Fruit fly (Drosophila melanogaster) whole organism, embryonic: ENCODE data around the gene CG33795.

Source experiments
- Aef1 ChIP-seq: fragments of 200-800 bp; sonication (Bioruptor generic); IDR thresholded peaks from 3 replicates; pipeline ENCODE4 v1.3.6; 2022; ENCODE audit warnings: missing biosample characterization, missing genetic modification characterization
- Atf6 ChIP-seq: fragments of 200-800 bp; sonication (Bioruptor generic); IDR thresholded peaks from 2 replicates; pipeline ENCODE4 v1.3.6; 2022; ENCODE audit warnings: missing biosample characterization, missing genetic modification characterization
- BtbVII ChIP-seq: fragments of 200-800 bp; sonication (Bioruptor generic); optimal IDR thresholded peaks from 3 replicates; lab custom pipeline; 2017; ENCODE audit warnings: missing biosample characterization, mild to moderate bottlenecking, missing genetic modification characterization
- C15 ChIP-seq: fragments of 200-800 bp; sonication (Bioruptor generic); IDR thresholded peaks from 3 replicates; pipeline ENCODE4 v1.3.6; 2022; ENCODE audit warnings: missing biosample characterization, missing genetic modification characterization
- CG1024 ChIP-seq: fragments of 200-800 bp; sonication (Bioruptor generic); IDR thresholded peaks from 2 replicates; pipeline ENCODE4 v1.3.6; 2022; ENCODE audit warnings: missing biosample characterization, missing genetic modification characterization
- CG10366 ChIP-seq: fragments of 200-800 bp; sonication (Bioruptor generic); IDR thresholded peaks from 2 replicates; pipeline ENCODE4 v1.3.6; 2022; ENCODE audit warnings: missing biosample characterization, missing genetic modification characterization
- CG10462 ChIP-seq: fragments of 200-800 bp; sonication (Bioruptor generic); optimal IDR thresholded peaks from 2 replicates; lab custom pipeline; 2016; ENCODE audit warnings: missing biosample characterization, missing genetic modification characterization
- CG16863 ChIP-seq: fragments of 200-800 bp; sonication (Bioruptor generic); optimal IDR thresholded peaks from 3 replicates; lab custom pipeline; 2016; ENCODE audit warnings: missing biosample characterization, missing genetic modification characterization
- CG17361 ChIP-seq: fragments of 200-800 bp; sonication (Bioruptor generic); IDR thresholded peaks from 3 replicates; pipeline ENCODE4 v1.3.6; 2022; ENCODE audit warnings: missing biosample characterization, missing genetic modification characterization
- CG2678 ChIP-seq: fragments of 200-800 bp; sonication (Bioruptor generic); optimal IDR thresholded peaks from 3 replicates; lab custom pipeline; 2019; ENCODE audit warnings: missing biosample characterization, mild to moderate bottlenecking, missing genetic modification characterization, moderate library complexity
- CG2875 ChIP-seq: fragments of 200-800 bp; sonication (Bioruptor generic); optimal IDR thresholded peaks from 2 replicates; lab custom pipeline; 2017; ENCODE audit warnings: missing biosample characterization, mild to moderate bottlenecking, missing genetic modification characterization, missing genetic modification reagents
- CG2889 ChIP-seq: fragments of 200-800 bp; sonication (Bioruptor generic); IDR thresholded peaks from 3 replicates; pipeline ENCODE4 v1.3.6; 2022; ENCODE audit warnings: missing biosample characterization, missing genetic modification characterization
- CG30020 ChIP-seq: fragments of 200-800 bp; optimal IDR thresholded peaks from 2 replicates; lab custom pipeline; 2019; ENCODE audit warnings: missing biosample characterization, mild to moderate bottlenecking, missing genetic modification characterization, moderate library complexity
- CG31365 ChIP-seq: fragments of 200-800 bp; sonication (Bioruptor generic); optimal IDR thresholded peaks from 2 replicates; lab custom pipeline; 2018; ENCODE audit warnings: missing biosample characterization, mild to moderate bottlenecking, missing genetic modification characterization
- CG32532 ChIP-seq: fragments of 200-800 bp; sonication (Bioruptor generic); IDR thresholded peaks from 2 replicates; pipeline ENCODE4 v1.3.6; 2022; ENCODE audit warnings: missing biosample characterization, missing genetic modification characterization
- CG32772 ChIP-seq: fragments of 200-800 bp; sonication (Bioruptor generic); IDR thresholded peaks from 2 replicates; pipeline ENCODE4 v1.3.6; 2022; ENCODE audit warnings: missing biosample characterization, missing genetic modification characterization
- CG34224 ChIP-seq: fragments of 200-800 bp; sonication (Bioruptor generic); IDR thresholded peaks from 3 replicates; pipeline ENCODE4 v1.3.6; 2022; ENCODE audit warnings: missing biosample characterization, missing genetic modification characterization; ENCODE audit not compliant: partially characterized antibody
- CG6272 ChIP-seq: fragments of 200-800 bp; sonication (Bioruptor generic); IDR thresholded peaks from 2 replicates; pipeline ENCODE4 v1.3.6; 2022; ENCODE audit warnings: missing biosample characterization, missing genetic modification characterization
- CG6791 ChIP-seq: fragments of 200-800 bp; sonication (Bioruptor generic); IDR thresholded peaks from 3 replicates; pipeline ENCODE4 v1.3.6; 2022; ENCODE audit warnings: missing biosample characterization, missing genetic modification characterization; ENCODE audit not compliant: partially characterized antibody
- CG7839 ChIP-seq: fragments of 200-800 bp; sonication (Bioruptor generic); optimal IDR thresholded peaks from 3 replicates; lab custom pipeline; 2018; ENCODE audit warnings: missing biosample characterization, mild to moderate bottlenecking, missing genetic modification characterization, moderate library complexity
- CG8388 ChIP-seq: fragments of 200-800 bp; sonication (Bioruptor generic); optimal IDR thresholded peaks from 2 replicates; lab custom pipeline; 2019; ENCODE audit warnings: missing biosample characterization, mild to moderate bottlenecking, missing genetic modification characterization, moderate library complexity
- CG8478 ChIP-seq: fragments of >200 bp; optimal IDR thresholded peaks from 2 replicates; lab custom pipeline; 2018
- CG9215 ChIP-seq: fragments of 200-800 bp; sonication (Bioruptor generic); IDR thresholded peaks from 2 replicates; pipeline ENCODE4 v1.3.6; 2022; ENCODE audit warnings: missing biosample characterization, missing genetic modification characterization
- Chrac-16 ChIP-seq: fragments of 200-800 bp; sonication (Bioruptor generic); optimal IDR thresholded peaks from 3 replicates; lab custom pipeline; 2016; ENCODE audit warnings: missing biosample characterization, missing genetic modification characterization
- Dip2 ChIP-seq: fragments of 200-800 bp; sonication (Bioruptor generic); IDR thresholded peaks from 2 replicates; pipeline ENCODE4 v1.3.6; 2022; ENCODE audit warnings: missing biosample characterization, missing genetic modification characterization
- Dp ChIP-seq: fragments of 200-800 bp; sonication (Bioruptor generic); optimal IDR thresholded peaks from 2 replicates; lab custom pipeline; 2018; ENCODE audit warnings: missing biosample characterization, mild to moderate bottlenecking, missing genetic modification characterization, moderate library complexity
- ERR ChIP-seq: fragments of 200-800 bp; sonication (Bioruptor generic); optimal IDR thresholded peaks from 2 replicates; lab custom pipeline; 2016; ENCODE audit warnings: missing biosample characterization, missing genetic modification characterization
- Gug ChIP-seq: fragments of 200-800 bp; sonication (Bioruptor generic); IDR thresholded peaks from 4 replicates; pipeline ENCODE4 v1.3.6; 2022; ENCODE audit warnings: missing biosample characterization, missing genetic modification characterization
- H2.0 ChIP-seq: fragments of 200-800 bp; sonication (Bioruptor generic); IDR thresholded peaks from 2 replicates; pipeline ENCODE4 v1.3.6; 2022; ENCODE audit warnings: missing biosample characterization, missing genetic modification characterization
- Hr3 ChIP-seq: fragments of 200-800 bp; sonication (Bioruptor generic); optimal IDR thresholded peaks from 3 replicates; lab custom pipeline; 2016; ENCODE audit warnings: missing biosample characterization, missing genetic modification characterization
- Max ChIP-seq: fragments of 200-800 bp; sonication (Bioruptor generic); optimal IDR thresholded peaks from 2 replicates; lab custom pipeline; 2016; ENCODE audit warnings: missing biosample characterization, mild to moderate bottlenecking, missing genetic modification characterization
- Myb ChIP-seq: fragments of 200-800 bp; sonication (Bioruptor generic); optimal IDR thresholded peaks from 2 replicates; lab custom pipeline; 2016; ENCODE audit warnings: missing biosample characterization, missing genetic modification characterization
- NC2α ChIP-seq: fragments of 200-800 bp; sonication (Bioruptor generic); optimal IDR thresholded peaks from 2 replicates; lab custom pipeline; 2016; ENCODE audit warnings: missing biosample characterization, missing genetic modification characterization
- NFAT ChIP-seq: fragments of 200-800 bp; sonication (Bioruptor generic); IDR thresholded peaks from 2 replicates; pipeline ENCODE4 v1.3.6; 2022; ENCODE audit warnings: missing biosample characterization, missing genetic modification characterization
- PHDP ChIP-seq: fragments of 200-800 bp; sonication (Bioruptor generic); optimal IDR thresholded peaks from 3 replicates; lab custom pipeline; 2018; ENCODE audit warnings: missing biosample characterization, mild to moderate bottlenecking, missing genetic modification characterization, moderate library complexity
- Xrp1 ChIP-seq: fragments of 200-800 bp; sonication (Bioruptor generic); IDR thresholded peaks from 2 replicates; pipeline ENCODE4 v1.3.6; 2022; ENCODE audit warnings: missing biosample characterization, missing genetic modification characterization
- amos ChIP-seq: fragments of 200-800 bp; sonication (Bioruptor generic); IDR thresholded peaks from 2 replicates; pipeline ENCODE4 v1.3.6; 2022; ENCODE audit warnings: missing biosample characterization, missing genetic modification characterization; ENCODE audit not compliant: partially characterized antibody
- cwo ChIP-seq: fragments of 200-800 bp; sonication (Bioruptor generic); optimal IDR thresholded peaks from 3 replicates; lab custom pipeline; 2017; ENCODE audit warnings: missing biosample characterization, missing genetic modification characterization, mild to moderate bottlenecking, moderate library complexity, missing genetic modification reagents
- dmrt99B ChIP-seq: fragments of 200-800 bp; sonication (Bioruptor generic); optimal IDR thresholded peaks from 2 replicates; lab custom pipeline; 2018; ENCODE audit warnings: missing biosample characterization, mild to moderate bottlenecking, missing genetic modification characterization, moderate library complexity
- ewg ChIP-seq: fragments of 200-800 bp; sonication (Bioruptor generic); optimal IDR thresholded peaks from 3 replicates; lab custom pipeline; 2017; ENCODE audit warnings: mild to moderate bottlenecking, missing biosample characterization, missing genetic modification reagents, missing genetic modification characterization
- eyg ChIP-seq: fragments of 200-800 bp; sonication (Bioruptor generic); optimal IDR thresholded peaks from 3 replicates; lab custom pipeline; 2016; ENCODE audit warnings: missing biosample characterization, missing genetic modification characterization
- gcm ChIP-seq: fragments of 200-800 bp; sonication (Bioruptor generic); optimal IDR thresholded peaks from 2 replicates; lab custom pipeline; 2019; ENCODE audit warnings: missing biosample characterization, mild to moderate bottlenecking, missing genetic modification characterization, moderate library complexity
- schlank ChIP-seq: fragments of 200-800 bp; sonication (Bioruptor generic); optimal IDR thresholded peaks from 2 replicates; lab custom pipeline; 2018; ENCODE audit warnings: missing biosample characterization, mild to moderate bottlenecking, missing genetic modification characterization
- shn ChIP-seq: fragments of 200-800 bp; sonication (Bioruptor generic); optimal IDR thresholded peaks from 3 replicates; lab custom pipeline; 2016; ENCODE audit warnings: missing biosample characterization, missing genetic modification characterization
- sim ChIP-seq: fragments of 200-800 bp; sonication (Bioruptor generic); IDR thresholded peaks from 2 replicates; pipeline ENCODE4 v1.3.6; 2022; ENCODE audit warnings: missing biosample characterization, missing genetic modification characterization
- slbo ChIP-seq: fragments of 200-800 bp; sonication (Bioruptor generic); IDR thresholded peaks from 2 replicates; pipeline ENCODE4 v1.3.6; 2022; ENCODE audit warnings: missing biosample characterization, missing genetic modification characterization
- slp2 ChIP-seq: fragments of 200-800 bp; sonication (Bioruptor generic); optimal IDR thresholded peaks from 2 replicates; lab custom pipeline; 2016; ENCODE audit warnings: missing biosample characterization, missing genetic modification characterization
- so ChIP-seq: fragments of 200-800 bp; sonication (Bioruptor generic); IDR thresholded peaks from 3 replicates; pipeline ENCODE4 v1.3.6; 2022; ENCODE audit warnings: missing biosample characterization, missing genetic modification characterization
- sqz ChIP-seq: fragments of 200-800 bp; sonication (Bioruptor generic); optimal IDR thresholded peaks from 3 replicates; lab custom pipeline; 2018; ENCODE audit warnings: missing biosample characterization, mild to moderate bottlenecking, missing genetic modification characterization
- tio ChIP-seq: fragments of 200-800 bp; sonication (Bioruptor generic); optimal IDR thresholded peaks from 2 replicates; lab custom pipeline; 2017; ENCODE audit warnings: missing biosample characterization, missing genetic modification characterization, inconsistent platforms
- trem ChIP-seq: fragments of 200-800 bp; optimal IDR thresholded peaks from 3 replicates; lab custom pipeline; 2019; ENCODE audit warnings: missing biosample characterization, mild to moderate bottlenecking, missing genetic modification characterization, moderate library complexity

The CG33795 gene

DNA sequence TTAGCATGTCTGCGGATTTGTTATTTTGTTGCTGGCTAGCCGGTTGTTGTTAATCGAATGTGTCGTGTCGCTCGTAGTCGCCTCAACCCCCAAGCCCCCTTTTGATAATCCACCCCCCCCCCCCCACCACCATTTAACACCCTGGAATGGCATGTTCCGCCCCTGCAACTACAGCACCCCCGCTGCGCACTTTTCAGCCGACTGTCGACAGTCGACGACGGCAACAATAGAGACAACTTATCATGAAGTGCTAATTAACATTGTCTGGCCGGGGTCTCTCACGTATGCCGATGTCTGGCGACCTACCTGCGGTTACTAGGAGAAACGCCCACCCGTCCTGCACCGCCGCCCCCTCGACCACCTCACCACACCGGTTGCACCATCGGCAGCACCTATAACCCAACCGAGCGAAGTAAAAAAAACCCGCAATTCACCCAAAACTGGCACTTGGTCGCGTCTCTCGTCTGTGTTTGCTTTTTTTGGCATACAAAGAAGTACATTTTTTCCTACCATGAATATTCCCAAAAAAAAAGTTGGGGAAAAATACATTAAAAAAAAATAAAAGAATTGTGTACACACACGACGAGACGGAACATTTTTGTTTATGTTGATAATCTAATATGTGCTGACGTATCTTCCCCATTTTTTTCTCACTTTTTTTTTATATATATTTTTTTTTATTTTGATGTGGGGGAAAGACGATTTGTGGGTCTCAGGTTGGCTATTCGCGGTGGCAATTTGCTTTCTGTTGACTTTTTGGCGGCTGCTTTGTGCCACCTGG, 4.8 kb downstream of the CG33795 start (continued):
- TF ChIP-seq gcm (no peak), CG32772 (GFP tag; lab: Robert Waterston, UW) (peak; percentile 19; the same call in 1 of the 2 replicates), Atf6 (GFP tag; lab: Robert Waterston, UW) (no peak), Dp (GFP tag; lab: Kevin White, UChicago) (no peak), slbo (GFP tag; lab: Robert Waterston, UW) (no peak), H2.0 (GFP tag; lab: Robert Waterston, UW) (no peak), dmrt99B (tag; lab: Kevin White, UChicago) (no peak), NFAT (GFP tag; lab: Robert Waterston, UW) (no peak), schlank (tag; lab: Kevin White, UChicago) (no peak), CG6791 (GFP tag; lab: Robert Waterston, UW) (no peak), CG8388 (GFP tag; lab: Kevin White, UChicago) (no peak), CG2875 (GFP tag; lab: Kevin White, UChicago) (no peak), CG34224 (GFP tag; lab: Robert Waterston, UW) (no peak), so (GFP tag; lab: Robert Waterston, UW) (0 out of 3 replicates have a peak, but pooled peaks have one; percentile 31), CG2889 (GFP tag; lab: Robert Waterston, UW) (no peak), Aef1 (GFP tag; lab: Robert Waterston, UW) (no peak), ewg (GFP tag; lab: Kevin White, UChicago) (no peak), CG6272 (no peak), Gug (no peak), CG17361 (GFP tag; lab: Robert Waterston, UW) (no peak), CG16863 (GFP tag; lab: Kevin White, UChicago) (no peak), CG8478 (lab: Kevin White, UChicago) (no peak), NC2α (GFP tag; lab: Kevin White, UChicago) (no peak), CG31365 (tag; lab: Kevin White, UChicago) (no peak), Chrac-16 (GFP tag; lab: Kevin White, UChicago) (no peak), sim (GFP tag; lab: Robert Waterston, UW) (no peak), CG7839 (tag; lab: Kevin White, UChicago) (no peak), amos (GFP tag; lab: Robert Waterston, UW) (no peak), sqz (GFP tag; lab: Kevin White, UChicago) (peak; percentile 82), slp2 (no peak), CG9215 (GFP tag; lab: Robert Waterston, UW) (no peak), cwo (GFP tag; lab: Kevin White, UChicago) (peak; percentile 45), CG10462 (GFP tag; lab: Kevin White, UChicago) (no peak), C15 (GFP tag; lab: Robert Waterston, UW) (no peak), CG2678 (tag; lab: Kevin White, UChicago) (peak; percentile 41), eyg (GFP tag; lab: Kevin White, UChicago) (no peak), Max (GFP tag; lab: Kevin White, UChicago) (no peak), CG10366 (GFP tag; lab: Robert Waterston, UW) (no peak), CG32532 (GFP tag; lab: Robert Waterston, UW) (no peak), BtbVII (GFP tag; lab: Kevin White, UChicago) (peak; percentile 1), ERR (GFP tag; lab: Kevin White, UChicago) (no peak), trem (no peak), CG1024 (GFP tag; lab: Robert Waterston, UW) (no peak), Hr3 (GFP tag; lab: Kevin White, UChicago) (no peak), Myb (GFP tag; lab: Kevin White, UChicago) (no peak), shn (GFP tag; lab: Kevin White, UChicago) (no peak), CG30020 (tag; lab: Kevin White, UChicago) (no peak), Dip2 (GFP tag; lab: Robert Waterston, UW) (no peak), PHDP (tag; lab: Kevin White, UChicago) (no peak), Xrp1 (GFP tag; lab: Robert Waterston, UW) (no peak), tio (GFP tag; lab: Kevin White, UChicago) (no peak)
